Worm (Caenorhabditis elegans) whole organism, early embryonic: Measurements from ENCODE around the gene C16D2.1.

Experiments
- B0310.2 ChIP-seq: sonication (generic microtip); optimal IDR thresholded peaks from 2 replicates; lab custom pipeline; 2016; ENCODE audit warnings: mild to moderate bottlenecking, missing genetic modification characterization, missing compliant biosample characterization
- aly-1 ChIP-seq: sonication (generic microtip); optimal IDR thresholded peaks from 2 replicates; lab custom pipeline; 2016; ENCODE audit warnings: missing genetic modification characterization, missing compliant biosample characterization
- ama-1 ChIP-seq: fragments of 150-350 bp; optimal IDR thresholded peaks from 2 replicates; lab custom pipeline; 2014
- ceh-13 ChIP-seq: fragments of 200-800 bp; sonication (Bioruptor generic); optimal IDR thresholded peaks from 2 replicates; lab custom pipeline; 2018; ENCODE audit warnings: mild to moderate bottlenecking, missing genetic modification characterization, missing compliant biosample characterization
- ceh-36 ChIP-seq: sonication (generic microtip); optimal IDR thresholded peaks from 2 replicates; lab custom pipeline; 2016; ENCODE audit warnings: missing genetic modification characterization, inconsistent platforms, missing compliant biosample characterization
- flt-1 ChIP-seq: fragments of 200-800 bp; sonication (Bioruptor generic); IDR thresholded peaks from 2 replicates; pipeline ENCODE4 v1.3.6; 2022; ENCODE audit warnings: missing genetic modification characterization, missing compliant biosample characterization
- hmbx-1 ChIP-seq: sonication (generic microtip); optimal IDR thresholded peaks from 2 replicates; lab custom pipeline; 2016; ENCODE audit warnings: mild to moderate bottlenecking, missing genetic modification characterization, missing compliant biosample characterization
- hmg-4 ChIP-seq: fragments of 200-800 bp; sonication (Bioruptor generic); optimal IDR thresholded peaks from 2 replicates; lab custom pipeline; 2018; ENCODE audit warnings: mild to moderate bottlenecking, missing genetic modification characterization, missing compliant biosample characterization
- pes-1 ChIP-seq: fragments of 200-800 bp; sonication (Bioruptor generic); IDR thresholded peaks from 2 replicates; pipeline ENCODE4 v1.3.6; 2022; ENCODE audit warnings: missing genetic modification reagents, missing genetic modification characterization, missing compliant biosample characterization
- sea-1 ChIP-seq: fragments of 200-800 bp; sonication (Bioruptor generic); conservative IDR thresholded peaks from 2 replicates; pipeline ENCODE4 v1.3.6; 2022; ENCODE audit warnings: missing genetic modification characterization, missing compliant biosample characterization
- tbx-11 ChIP-seq: fragments of 200-800 bp; sonication (Bioruptor generic); IDR thresholded peaks from 2 replicates; pipeline ENCODE4 v1.3.6; 2022; ENCODE audit warnings: missing genetic modification characterization, missing compliant biosample characterization
- tra-4 ChIP-seq: sonication (generic microtip); optimal IDR thresholded peaks from 2 replicates; lab custom pipeline; 2017; ENCODE audit warnings: missing genetic modification characterization, missing compliant biosample characterization

ce11 chrII:9107095-9107769 is 24.2 kb upstream of the C16D2.1 start, which contains the start of gene dyrb-1:
- TF ChIP-seq ama-1 (no peak), B0310.2 (tag; lab: Kevin White, UChicago) (no peak), ceh-13 (GFP tag; lab: Kevin White, UChicago) (no peak), flt-1 (GFP tag; lab: Robert Waterston, UW) (no peak), tra-4 (tag; lab: Kevin White, UChicago) (no peak), hmbx-1 (tag; lab: Kevin White, UChicago) (no peak), hmg-4 (GFP tag; lab: Kevin White, UChicago) (no peak), pes-1 (GFP tag; lab: Robert Waterston, UW) (no peak), ceh-36 (tag; lab: Kevin White, UChicago) (no peak), sea-1 (no peak), tbx-11 (GFP tag; lab: Robert Waterston, UW) (no peak), aly-1 (no peak)
